Worm (Caenorhabditis elegans): Measurements from ENCODE around the gene tbc-2.

- no peak for TF ChIP-seq lsy-12 (tag; optimal IDR thresholded peaks at IDR 0.05)
- no peak for TF ChIP-seq ztf-11 (tag; optimal IDR thresholded peaks at IDR 0.05)
- no peak for TF ChIP-seq nhr-25 (tag; optimal IDR thresholded peaks at IDR 0.05)
- TF ChIP-seq lin-15B (tag; optimal IDR thresholded peaks at IDR 0.05), result no peak
Observed at ce11 chrII:5838453-5838852, 11.2 kb upstream of the tbc-2 start, which contains the start of gene ZK1248.15.

All from whole organism, L3 larva.